Fruit fly (Drosophila melanogaster) whole organism, embryonic: Measurements from ENCODE around the gene Sr-CIII.

ENCODE experiments used
- Atf3 ChIP-seq: fragments of 200-800 bp; sonication (Bioruptor generic); optimal IDR thresholded peaks from 3 replicates; lab custom pipeline; 2016; ENCODE audit warnings: missing biosample characterization, missing genetic modification characterization
- Atf6 ChIP-seq: fragments of 200-800 bp; sonication (Bioruptor generic); IDR thresholded peaks from 2 replicates; pipeline ENCODE4 v1.3.6; 2022; ENCODE audit warnings: missing biosample characterization, missing genetic modification characterization
- Blimp-1 ChIP-seq: fragments of 200-800 bp; sonication (Bioruptor generic); optimal IDR thresholded peaks from 3 replicates; lab custom pipeline; 2018; ENCODE audit warnings: missing biosample characterization, missing genetic modification characterization, mild to moderate bottlenecking, moderate library complexity, missing genetic modification reagents
- CG11085 ChIP-seq: fragments of 200-800 bp; sonication (Bioruptor generic); IDR thresholded peaks from 2 replicates; pipeline ENCODE4 v1.3.6; 2022; ENCODE audit warnings: missing biosample characterization, missing genetic modification characterization
- CG11093 ChIP-seq: fragments of 200-800 bp; sonication (Bioruptor generic); IDR thresholded peaks from 3 replicates; pipeline ENCODE4 v1.3.6; 2022; ENCODE audit warnings: missing biosample characterization, missing genetic modification characterization
- CG12744 ChIP-seq: fragments of 200-800 bp; sonication (Bioruptor generic); optimal IDR thresholded peaks from 2 replicates; lab custom pipeline; 2016; ENCODE audit warnings: missing biosample characterization, missing genetic modification characterization
- CG12769 ChIP-seq: fragments of 200-800 bp; sonication (Bioruptor generic); optimal IDR thresholded peaks from 2 replicates; lab custom pipeline; 2019; ENCODE audit warnings: missing biosample characterization, mild to moderate bottlenecking, missing genetic modification characterization, moderate library complexity
- CG14441 ChIP-seq: fragments of 200-800 bp; sonication (Bioruptor generic); IDR thresholded peaks from 2 replicates; pipeline ENCODE4 v1.3.6; 2022; ENCODE audit warnings: missing biosample characterization, missing genetic modification characterization
- CG14710 ChIP-seq: fragments of 200-800 bp; sonication (Bioruptor generic); optimal IDR thresholded peaks from 3 replicates; lab custom pipeline; 2019; ENCODE audit warnings: missing biosample characterization, mild to moderate bottlenecking, missing genetic modification characterization, moderate library complexity
- CG15601 ChIP-seq: fragments of 200-800 bp; sonication (Bioruptor generic); optimal IDR thresholded peaks from 3 replicates; lab custom pipeline; 2019; ENCODE audit warnings: missing biosample characterization, mild to moderate bottlenecking, missing genetic modification characterization, moderate library complexity
- CG17186 ChIP-seq: fragments of 200-800 bp; sonication (Bioruptor generic); optimal IDR thresholded peaks from 3 replicates; lab custom pipeline; 2017; ENCODE audit warnings: missing biosample characterization, missing genetic modification reagents, missing genetic modification characterization
- CG17829 ChIP-seq: fragments of 200-800 bp; optimal IDR thresholded peaks from 2 replicates; lab custom pipeline; 2019; ENCODE audit warnings: missing biosample characterization, mild to moderate bottlenecking, missing genetic modification characterization, moderate library complexity
- CG2120 ChIP-seq: fragments of 200-800 bp; sonication (Bioruptor generic); optimal IDR thresholded peaks from 3 replicates; lab custom pipeline; 2016; ENCODE audit warnings: missing biosample characterization, missing genetic modification characterization
- CG2712 ChIP-seq: fragments of 200-800 bp; optimal IDR thresholded peaks from 3 replicates; lab custom pipeline; 2019; ENCODE audit warnings: missing biosample characterization, mild to moderate bottlenecking, missing genetic modification characterization, moderate library complexity
- CG32532 ChIP-seq: fragments of 200-800 bp; sonication (Bioruptor generic); IDR thresholded peaks from 2 replicates; pipeline ENCODE4 v1.3.6; 2022; ENCODE audit warnings: missing biosample characterization, missing genetic modification characterization
- CG32767 ChIP-seq: fragments of 200-800 bp; sonication (Bioruptor generic); IDR thresholded peaks from 2 replicates; pipeline ENCODE4 v1.3.6; 2022; ENCODE audit warnings: missing biosample characterization, missing genetic modification characterization
- CG33557 ChIP-seq: fragments of 200-800 bp; sonication (Bioruptor generic); optimal IDR thresholded peaks from 2 replicates; lab custom pipeline; 2019; ENCODE audit warnings: missing biosample characterization, mild to moderate bottlenecking, missing genetic modification characterization, moderate library complexity
- CG34376 ChIP-seq: fragments of 200-800 bp; sonication (Bioruptor generic); optimal IDR thresholded peaks from 2 replicates; lab custom pipeline; 2018; ENCODE audit warnings: missing biosample characterization, mild to moderate bottlenecking, missing genetic modification characterization
- CG4328 ChIP-seq: fragments of 200-800 bp; sonication (Bioruptor generic); optimal IDR thresholded peaks from 3 replicates; lab custom pipeline; 2017; ENCODE audit warnings: missing biosample characterization, missing genetic modification reagents, missing genetic modification characterization
- CG4424 ChIP-seq: fragments of 200-800 bp; sonication (Bioruptor generic); optimal IDR thresholded peaks from 3 replicates; lab custom pipeline; 2016; ENCODE audit warnings: missing biosample characterization, missing genetic modification characterization
- CG6254 ChIP-seq: fragments of 200-800 bp; sonication (Bioruptor generic); optimal IDR thresholded peaks from 3 replicates; lab custom pipeline; 2017; ENCODE audit warnings: mild to moderate bottlenecking, missing biosample characterization, missing genetic modification reagents, missing genetic modification characterization
- CG6654 ChIP-seq: fragments of 200-800 bp; sonication (Bioruptor generic); optimal IDR thresholded peaks from 2 replicates; lab custom pipeline; 2017; ENCODE audit warnings: missing biosample characterization, mild to moderate bottlenecking, missing genetic modification characterization
- CG6689 ChIP-seq: fragments of 200-800 bp; sonication (Bioruptor generic); IDR thresholded peaks from 2 replicates; pipeline ENCODE4 v1.3.6; 2022; ENCODE audit warnings: missing biosample characterization, missing genetic modification characterization
- CG7928 ChIP-seq: fragments of 200-800 bp; sonication (Bioruptor generic); optimal IDR thresholded peaks from 2 replicates; lab custom pipeline; 2017; ENCODE audit warnings: missing biosample characterization, mild to moderate bottlenecking, missing genetic modification characterization
- CG8944 ChIP-seq: fragments of 200-800 bp; sonication (Bioruptor generic); optimal IDR thresholded peaks from 3 replicates; lab custom pipeline; 2016; ENCODE audit warnings: missing biosample characterization, missing genetic modification characterization
- CG9215 ChIP-seq: fragments of 200-800 bp; sonication (Bioruptor generic); IDR thresholded peaks from 2 replicates; pipeline ENCODE4 v1.3.6; 2022; ENCODE audit warnings: missing biosample characterization, missing genetic modification characterization
- Elba2 ChIP-seq: fragments of 200-800 bp; sonication (Bioruptor generic); optimal IDR thresholded peaks from 3 replicates; lab custom pipeline; 2016; ENCODE audit warnings: missing biosample characterization, missing genetic modification characterization
- Ets65A ChIP-seq: fragments of 200-800 bp; sonication (Bioruptor generic); peaks from one replicate; lab custom pipeline; 2016; ENCODE audit warnings: missing biosample characterization, missing genetic modification characterization
- H2.0 ChIP-seq: fragments of 200-800 bp; sonication (Bioruptor generic); IDR thresholded peaks from 2 replicates; pipeline ENCODE4 v1.3.6; 2022; ENCODE audit warnings: missing biosample characterization, missing genetic modification characterization
- HLH4C ChIP-seq: fragments of 200-800 bp; sonication (Bioruptor generic); IDR thresholded peaks from 3 replicates; pipeline ENCODE4 v1.3.6; 2022; ENCODE audit warnings: missing biosample characterization, missing genetic modification characterization; ENCODE audit not compliant: partially characterized antibody
- Meics ChIP-seq: fragments of 200-800 bp; sonication (Bioruptor generic); optimal IDR thresholded peaks from 2 replicates; lab custom pipeline; 2017; ENCODE audit warnings: missing biosample characterization, mild to moderate bottlenecking, missing genetic modification characterization
- Sin3A ChIP-seq: fragments of >200 bp; optimal IDR thresholded peaks from 2 replicates; lab custom pipeline; 2018
- Six4 ChIP-seq: fragments of 200-800 bp; sonication (Bioruptor generic); optimal IDR thresholded peaks from 2 replicates; lab custom pipeline; 2016; ENCODE audit warnings: missing biosample characterization, missing genetic modification characterization
- amos ChIP-seq: fragments of 200-800 bp; sonication (Bioruptor generic); IDR thresholded peaks from 2 replicates; pipeline ENCODE4 v1.3.6; 2022; ENCODE audit warnings: missing biosample characterization, missing genetic modification characterization; ENCODE audit not compliant: partially characterized antibody
- ato ChIP-seq: fragments of 200-800 bp; sonication (Bioruptor generic); IDR thresholded peaks from 2 replicates; pipeline ENCODE4 v1.3.6; 2022; ENCODE audit warnings: missing biosample characterization, missing genetic modification characterization; ENCODE audit not compliant: partially characterized antibody
- emc ChIP-seq: fragments of 200-800 bp; sonication (Bioruptor generic); optimal IDR thresholded peaks from 2 replicates; lab custom pipeline; 2016; ENCODE audit warnings: missing biosample characterization, missing genetic modification characterization
- esg ChIP-seq: fragments of 200-800 bp; sonication (Bioruptor generic); conservative IDR thresholded peaks from 2 replicates; pipeline ENCODE4 v1.3.6; 2022; ENCODE audit warnings: missing biosample characterization, missing genetic modification characterization
- grn ChIP-seq: fragments of 200-800 bp; sonication (Bioruptor generic); optimal IDR thresholded peaks from 3 replicates; lab custom pipeline; 2017; ENCODE audit warnings: missing biosample characterization, missing genetic modification characterization
- h ChIP-seq: fragments of >200 bp; optimal IDR thresholded peaks from 2 replicates; lab custom pipeline; 2017
- hbn ChIP-seq: fragments of 200-800 bp; sonication (Bioruptor generic); IDR thresholded peaks from 2 replicates; pipeline ENCODE4 v1.3.6; 2022; ENCODE audit warnings: missing biosample characterization, missing genetic modification characterization; ENCODE audit not compliant: partially characterized antibody
- ind ChIP-seq: fragments of 200-800 bp; sonication (Bioruptor generic); optimal IDR thresholded peaks from 3 replicates; lab custom pipeline; 2016; ENCODE audit warnings: missing biosample characterization, missing genetic modification characterization
- inv ChIP-seq: fragments of 200-800 bp; sonication (Bioruptor generic); IDR thresholded peaks from 2 replicates; pipeline ENCODE4 v1.3.6; 2022; ENCODE audit warnings: missing biosample characterization, missing genetic modification characterization; ENCODE audit not compliant: partially characterized antibody
- lbe ChIP-seq: fragments of 200-800 bp; sonication (Bioruptor generic); optimal IDR thresholded peaks from 2 replicates; lab custom pipeline; 2016; ENCODE audit warnings: missing biosample characterization, mild to moderate bottlenecking, missing genetic modification characterization
- pnt ChIP-seq: fragments of 200-800 bp; sonication (Bioruptor generic); optimal IDR thresholded peaks from 3 replicates; lab custom pipeline; 2016; ENCODE audit warnings: missing biosample characterization, missing genetic modification characterization
- ranshi ChIP-seq: fragments of 200-800 bp; sonication (Bioruptor generic); IDR thresholded peaks from 2 replicates; pipeline ENCODE4 v1.3.6; 2022; ENCODE audit warnings: missing biosample characterization, missing genetic modification characterization
- sisA ChIP-seq: fragments of 200-800 bp; sonication (Bioruptor generic); IDR thresholded peaks from 2 replicates; pipeline ENCODE4 v1.3.6; 2022; ENCODE audit warnings: missing biosample characterization, missing genetic modification characterization
- tgo ChIP-seq: fragments of 200-800 bp; sonication (Bioruptor generic); IDR thresholded peaks from 3 replicates; pipeline ENCODE4 v1.3.6; 2022; ENCODE audit warnings: missing biosample characterization, missing genetic modification characterization
- tll ChIP-seq, 2 experiments: fragments of 200-800 bp in 1 of 2; fragments of >200 bp in 1 of 2; sonication (Bioruptor generic) in 1 of 2; optimal IDR thresholded peaks; 2 replicates each; lab custom pipeline; 2017 to 2019; ENCODE audit warnings: missing biosample characterization in 2 of 2, missing genetic modification characterization in 2 of 2, mild to moderate bottlenecking in 1 of 2, moderate library complexity in 1 of 2
- twi ChIP-seq: fragments of 200-800 bp; optimal IDR thresholded peaks from 2 replicates; lab custom pipeline; 2019; ENCODE audit warnings: missing biosample characterization, mild to moderate bottlenecking, missing genetic modification characterization, moderate library complexity
- wdn ChIP-seq: fragments of 200-800 bp; sonication (Bioruptor generic); IDR thresholded peaks from 2 replicates; pipeline ENCODE4 v1.3.6; 2022; ENCODE audit warnings: missing biosample characterization, missing genetic modification characterization
- z ChIP-seq: fragments of 200-800 bp; sonication (Bioruptor generic); IDR thresholded peaks from 3 replicates; pipeline ENCODE4 v1.3.6; 2022; ENCODE audit warnings: missing biosample characterization, missing genetic modification characterization
- zfh1 ChIP-seq: fragments of 200-800 bp; sonication (Bioruptor generic); IDR thresholded peaks from 3 replicates; pipeline ENCODE4 v1.3.6; 2022; ENCODE audit warnings: missing biosample characterization, missing genetic modification characterization

The Sr-CIII gene

DNA sequence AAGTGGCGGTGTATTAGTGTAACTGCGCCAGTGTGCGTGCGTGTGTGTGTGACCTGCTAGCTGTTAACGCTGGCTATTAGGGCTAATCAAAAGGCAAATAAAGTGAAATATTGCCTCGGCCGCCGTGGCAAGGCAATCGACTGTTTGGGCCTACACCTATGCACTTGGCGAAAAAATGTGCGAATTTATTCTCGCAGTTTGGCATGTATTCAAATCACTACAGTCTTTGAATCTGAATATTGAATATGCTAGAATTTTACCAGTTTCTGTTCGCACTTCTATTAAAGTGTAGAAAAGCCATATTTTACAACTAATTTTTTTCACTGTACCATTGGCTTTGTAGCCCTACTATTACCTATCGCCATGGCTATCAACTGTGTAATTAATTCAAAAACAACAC lies 39.4 kb upstream of the Sr-CIII start (continued):
- TF ChIP-seq CG7928 (GFP tag; lab: Kevin White, UChicago), result no peak
- TF ChIP-seq Sin3A, result no peak
- TF ChIP-seq Atf6 (GFP tag; lab: Robert Waterston, UW), result peak; percentile 84
- TF ChIP-seq grn (GFP tag; lab: Kevin White, UChicago), result peak; percentile 1
- TF ChIP-seq CG12744 (GFP tag; lab: Kevin White, UChicago), result peak; percentile 64
- TF ChIP-seq pnt (GFP tag; lab: Kevin White, UChicago), result peak; percentile 68
- peak; percentile 85 for TF ChIP-seq sisA
- peak; percentile 47 for TF ChIP-seq CG9215 (GFP tag; lab: Robert Waterston, UW)
- no peak for TF ChIP-seq CG4328
- no peak for TF ChIP-seq HLH4C (GFP tag; lab: Robert Waterston, UW)
- TF ChIP-seq z, result 0 out of 3 replicates have a peak, but pooled peaks have one; percentile 34
- peak; percentile 69 for TF ChIP-seq ind
- TF ChIP-seq CG2712 (tag; lab: Kevin White, UChicago), result peak; percentile 57
- TF ChIP-seq CG11085 (GFP tag; lab: Robert Waterston, UW), result peak; percentile 38; the same call in 1 of the 2 replicates
- peak; percentile 60 for TF ChIP-seq Meics (GFP tag; lab: Kevin White, UChicago)
- peak; percentile 60 for TF ChIP-seq Blimp-1
- no peak for TF ChIP-seq CG17186 (GFP tag; lab: Kevin White, UChicago)
- no peak for TF ChIP-seq CG6254 (GFP tag; lab: Kevin White, UChicago)
- no peak for TF ChIP-seq inv
- no peak for TF ChIP-seq hbn (GFP tag; lab: Robert Waterston, UW)
- no peak for TF ChIP-seq lbe
- TF ChIP-seq CG32532, result peak; percentile 69
- no peak for TF ChIP-seq CG34376 (GFP tag; lab: Kevin White, UChicago)
- TF ChIP-seq Ets65A (GFP tag; lab: Kevin White, UChicago), result peak; percentile 93
- peak; percentile 17 for TF ChIP-seq CG15601 (tag; lab: Kevin White, UChicago)
- peak; percentile 92 for TF ChIP-seq CG14441 (GFP tag; lab: Robert Waterston, UW)
- TF ChIP-seq h (lab: Kevin White, UChicago), result no peak
- peak; percentile 85 for TF ChIP-seq esg (GFP tag; lab: Robert Waterston, UW)
- peak; percentile 83 for TF ChIP-seq ranshi (GFP tag; lab: Robert Waterston, UW)
- TF ChIP-seq H2.0, result peak; percentile 80
- peak; percentile 73 for TF ChIP-seq CG2120 (GFP tag; lab: Kevin White, UChicago)
- TF ChIP-seq CG4424, result peak; percentile 62
- TF ChIP-seq CG14710, result peak; percentile 13
- TF ChIP-seq CG6689 (GFP tag; lab: Robert Waterston, UW), result peak; percentile 81
- TF ChIP-seq CG11093, result peak; percentile 62; the same call in 2 of the 3 replicates
- TF ChIP-seq Elba2, result no peak
- TF ChIP-seq ato, result no peak
- peak; percentile 36 for TF ChIP-seq twi (tag; lab: Kevin White, UChicago)
- peak; percentile 48 for TF ChIP-seq CG17829 (tag; lab: Kevin White, UChicago)
- TF ChIP-seq amos (GFP tag; lab: Robert Waterston, UW), result no peak
- TF ChIP-seq tgo (GFP tag; lab: Robert Waterston, UW), result peak; percentile 93
- peak; percentile 84 for TF ChIP-seq CG8944 (GFP tag; lab: Kevin White, UChicago)
- TF ChIP-seq CG32767 (GFP tag; lab: Robert Waterston, UW), result peak; percentile 59; the same call in 1 of the 2 replicates
- peak; percentile 47; the same call in 1 of the 2 replicates for TF ChIP-seq wdn (GFP tag; lab: Robert Waterston, UW)
- TF ChIP-seq CG6654, result peak; percentile 8
- no peak for TF ChIP-seq emc
- peak; percentile 40 for TF ChIP-seq Six4 (GFP tag; lab: Kevin White, UChicago)
- peak; percentile 76 for TF ChIP-seq Atf3 (GFP tag; lab: Kevin White, UChicago)
- TF ChIP-seq tll (GFP tag; optimal IDR thresholded peaks at IDR 0.05; lab: Kevin White, UChicago), result no peak
- peak; percentile 88 for TF ChIP-seq zfh1 (GFP tag; lab: Robert Waterston, UW)
- peak; percentile 16 for TF ChIP-seq CG33557
- TF ChIP-seq CG12769, result peak; percentile 52
